Worm (Caenorhabditis elegans) whole organism, L2 larva: ENCODE measurements around the gene fbxc-21.

Experiments used
- alr-1 ChIP-seq: fragments of 150-350 bp; optimal IDR thresholded peaks from 2 replicates; lab custom pipeline; 2014; ENCODE audit warnings: missing biosample characterization, missing genetic modification characterization
- dmd-4 ChIP-seq: sonication (generic microtip); optimal IDR thresholded peaks from 2 replicates; lab custom pipeline; 2017; ENCODE audit warnings: missing biosample characterization, missing genetic modification characterization
- mdl-1 ChIP-seq, 2 experiments: fragments of 150-350 bp in 1 of 2; sonication (generic microtip) in 1 of 2; optimal IDR thresholded peaks; 2 replicates each; lab custom pipeline; 2017; ENCODE audit warnings: missing biosample characterization in 2 of 2, missing genetic modification characterization in 2 of 2
- unc-39 ChIP-seq: fragments of 150-350 bp; optimal IDR thresholded peaks from 2 replicates; lab custom pipeline; 2014; ENCODE audit warnings: missing biosample characterization, missing genetic modification characterization
- zag-1 ChIP-seq: fragments of 150-350 bp; optimal IDR thresholded peaks from 2 replicates; lab custom pipeline; 2014; ENCODE audit warnings: missing biosample characterization, missing genetic modification characterization

ce11 chrII:1679081-1679480 is 13.6 kb downstream of the fbxc-21 start, which contains the start of gene irld-36:
- TF ChIP-seq dmd-4 (tag; lab: Kevin White, UChicago) (no peak), alr-1 (tag; lab: Kevin White, UChicago) (no peak), mdl-1 (tag; optimal IDR thresholded peaks at IDR 0.05; lab: Kevin White, UChicago) (no peak), zag-1 (tag; lab: Kevin White, UChicago) (no peak), unc-39 (tag; lab: Kevin White, UChicago) (no peak)
